Worm (Caenorhabditis elegans) whole organism, young adult: ENCODE data around the gene bgal-2.

Experiments used
- B0336.3 ChIP-seq: fragments of 200-800 bp; sonication (Bioruptor generic); IDR thresholded peaks from 2 replicates; pipeline ENCODE4 v1.3.6; 2022; ENCODE audit warnings: missing genetic modification characterization, missing compliant biosample characterization
- C06A6.2 ChIP-seq: fragments of 200-800 bp; sonication (Bioruptor generic); conservative IDR thresholded peaks from 2 replicates; pipeline ENCODE4 v1.3.6; 2022; ENCODE audit warnings: missing genetic modification characterization, missing compliant biosample characterization
- C17E4.6 ChIP-seq: fragments of 200-800 bp; sonication (Bioruptor generic); IDR thresholded peaks from 2 replicates; pipeline ENCODE4 v1.3.6; 2022; ENCODE audit warnings: missing genetic modification reagents, missing genetic modification characterization, missing compliant biosample characterization
- F23B12.7 ChIP-seq: sonication (generic microtip); optimal IDR thresholded peaks from 2 replicates; lab custom pipeline; 2017; ENCODE audit warnings: missing genetic modification characterization, mild to moderate bottlenecking, missing compliant biosample characterization, antibody characterized with exemption, moderate library complexity; ENCODE audit not compliant: insufficient read depth
- F57C9.4 ChIP-seq: sonication (generic microtip); optimal IDR thresholded peaks from 2 replicates; lab custom pipeline; 2017; ENCODE audit warnings: mild to moderate bottlenecking, missing genetic modification characterization, missing compliant biosample characterization
- ZK185.1 ChIP-seq: sonication (generic microtip); optimal IDR thresholded peaks from 2 replicates; lab custom pipeline; 2016; ENCODE audit warnings: mild to moderate bottlenecking, missing genetic modification characterization, missing compliant biosample characterization; ENCODE audit not compliant: poor library complexity, severe bottlenecking
- aptf-3 ChIP-seq: fragments of 200-800 bp; sonication (Bioruptor generic); IDR thresholded peaks from 2 replicates; pipeline ENCODE4 v1.3.6; 2022; ENCODE audit warnings: missing genetic modification characterization, missing compliant biosample characterization
- atf-7 ChIP-seq: sonication (generic microtip); optimal IDR thresholded peaks from 2 replicates; lab custom pipeline; 2017; ENCODE audit warnings: mild to moderate bottlenecking, missing genetic modification characterization, missing compliant biosample characterization
- attf-5 ChIP-seq: fragments of 200-800 bp; sonication (Bioruptor generic); optimal IDR thresholded peaks from 2 replicates; lab custom pipeline; 2018; ENCODE audit warnings: mild to moderate bottlenecking, missing genetic modification characterization, missing compliant biosample characterization
- cebp-1 ChIP-seq, 2 experiments: fragments of 200-800 bp in 1 of 2; sonication (Bioruptor generic) in 1 of 2; sonication (generic microtip) in 1 of 2; IDR thresholded peaks in 1 of 2; optimal IDR thresholded peaks in 1 of 2; 2 replicates each; pipeline versions ENCODE4 v1.3.6 to Lab custom; 2017 to 2022; ENCODE audit warnings: missing compliant biosample characterization in 2 of 2, missing genetic modification characterization in 2 of 2, mild to moderate bottlenecking in 1 of 2, missing genetic modification reagents in 1 of 2, moderate library complexity in 1 of 2
- die-1 ChIP-seq: sonication (generic microtip); optimal IDR thresholded peaks from 2 replicates; lab custom pipeline; 2016; ENCODE audit warnings: missing genotype, mild to moderate bottlenecking, missing genetic modification characterization, missing compliant biosample characterization
- dox-1 ChIP-seq: fragments of 200-800 bp; sonication (Bioruptor generic); IDR thresholded peaks from 2 replicates; pipeline ENCODE4 v1.3.6; 2022; ENCODE audit warnings: missing genetic modification reagents, missing genetic modification characterization, missing compliant biosample characterization
- efl-1 ChIP-seq: fragments of 150-350 bp; optimal IDR thresholded peaks from 2 replicates; lab custom pipeline; 2014; ENCODE audit warnings: missing biosample characterization, missing genetic modification reagents, missing genetic modification characterization
- egl-18 ChIP-seq: fragments of 200-800 bp; sonication (Bioruptor generic); IDR thresholded peaks from 2 replicates; pipeline ENCODE4 v1.3.6; 2022; ENCODE audit warnings: missing genetic modification reagents, missing genetic modification characterization, missing compliant biosample characterization
- ets-4 ChIP-seq: fragments of 200-800 bp; sonication (Bioruptor generic); optimal IDR thresholded peaks from 2 replicates; lab custom pipeline; 2018; ENCODE audit warnings: mild to moderate bottlenecking, missing genetic modification characterization, missing compliant biosample characterization
- hmg-1.2 ChIP-seq: fragments of 200-800 bp; sonication (Bioruptor generic); IDR thresholded peaks from 2 replicates; pipeline ENCODE4 v1.3.6; 2022; ENCODE audit warnings: missing genetic modification reagents, missing genetic modification characterization, missing compliant biosample characterization
- let-607 ChIP-seq, 2 experiments: fragments of 200-800 bp in 1 of 2; sonication (Bioruptor generic) in 1 of 2; sonication (generic microtip) in 1 of 2; optimal IDR thresholded peaks; 2 replicates each; lab custom pipeline; 2016 to 2018; ENCODE audit warnings: mild to moderate bottlenecking in 2 of 2, missing compliant biosample characterization in 2 of 2, missing genetic modification characterization in 2 of 2, moderate library complexity in 2 of 2, missing genotype in 1 of 2
- lin-26 ChIP-seq: fragments of 200-800 bp; sonication (Bioruptor generic); IDR thresholded peaks from 2 replicates; pipeline ENCODE4 v1.3.6; 2022; ENCODE audit warnings: missing genetic modification reagents, missing genetic modification characterization, missing compliant biosample characterization
- lin-35 ChIP-seq, 3 experiments: fragments of 150-350 bp in 2 of 3; sonication (generic microtip) in 1 of 3; optimal IDR thresholded peaks; 2 replicates each; lab custom pipeline; 2014 to 2018; ENCODE audit warnings: missing biosample characterization in 3 of 3, missing genetic modification characterization in 3 of 3, missing genetic modification reagents in 3 of 3
- lin-40 ChIP-seq: sonication (generic microtip); optimal IDR thresholded peaks from 2 replicates; lab custom pipeline; 2016; ENCODE audit warnings: missing genetic modification characterization, mild to moderate bottlenecking, missing compliant biosample characterization, missing genotype, missing genetic modification reagents
- lir-1 ChIP-seq: fragments of 200-800 bp; sonication (Bioruptor generic); conservative IDR thresholded peaks from 2 replicates; pipeline ENCODE4 v1.3.6; 2022; ENCODE audit warnings: missing genetic modification reagents, missing genetic modification characterization, missing compliant biosample characterization
- lsy-27 ChIP-seq: sonication (generic microtip); optimal IDR thresholded peaks from 2 replicates; lab custom pipeline; 2017; ENCODE audit warnings: missing genetic modification characterization, mild to moderate bottlenecking, missing compliant biosample characterization, antibody characterized with exemption, missing genotype, borderline replicate concordance; ENCODE audit not compliant: insufficient read depth
- madf-3 ChIP-seq: fragments of 200-800 bp; sonication (Bioruptor generic); IDR thresholded peaks from 2 replicates; pipeline ENCODE4 v1.3.6; 2022; ENCODE audit warnings: missing genetic modification reagents, missing genetic modification characterization, missing compliant biosample characterization
- madf-8 ChIP-seq: fragments of 200-800 bp; sonication (Bioruptor generic); conservative IDR thresholded peaks from 2 replicates; pipeline ENCODE4 v1.3.6; 2022; ENCODE audit warnings: missing genetic modification reagents, missing genetic modification characterization, missing compliant biosample characterization
- mcd-1 ChIP-seq: fragments of 200-800 bp; sonication (Bioruptor generic); IDR thresholded peaks from 2 replicates; pipeline ENCODE4 v1.3.6; 2022; ENCODE audit warnings: missing genetic modification reagents, missing genetic modification characterization, missing compliant biosample characterization
- mes-4 ChIP-seq: sonication (generic microtip); optimal IDR thresholded peaks from 2 replicates; lab custom pipeline; 2016; ENCODE audit warnings: missing genotype, missing genetic modification characterization, missing compliant biosample characterization
- nhr-80 ChIP-seq: sonication (generic microtip); optimal IDR thresholded peaks from 2 replicates; lab custom pipeline; 2016; ENCODE audit warnings: missing genetic modification characterization, missing compliant biosample characterization
- nhr-90 ChIP-seq: sonication (generic microtip); optimal IDR thresholded peaks from 2 replicates; lab custom pipeline; 2016; ENCODE audit warnings: missing genotype, mild to moderate bottlenecking, missing genetic modification characterization, missing compliant biosample characterization
- sea-2 ChIP-seq: fragments of 200-800 bp; sonication (Bioruptor generic); IDR thresholded peaks from 2 replicates; pipeline ENCODE4 v1.3.6; 2022; ENCODE audit warnings: missing genetic modification characterization, missing compliant biosample characterization
- snpc-1.3 ChIP-seq: sonication (generic microtip); optimal IDR thresholded peaks from 2 replicates; lab custom pipeline; 2017; ENCODE audit warnings: missing genetic modification characterization, mild to moderate bottlenecking, missing compliant biosample characterization, antibody characterized with exemption, moderate library complexity, missing genotype, missing genetic modification reagents; ENCODE audit not compliant: insufficient read depth
- tbp1 ChIP-seq: fragments of 200-800 bp; sonication (Bioruptor generic); optimal IDR thresholded peaks from 2 replicates; lab custom pipeline; 2018; ENCODE audit warnings: mild to moderate bottlenecking, missing genetic modification characterization, missing compliant biosample characterization
- ztf-26 ChIP-seq: sonication (generic microtip); optimal IDR thresholded peaks from 2 replicates; lab custom pipeline; 2017; ENCODE audit warnings: missing genetic modification characterization, missing compliant biosample characterization
- ztf-28 ChIP-seq: fragments of 200-800 bp; sonication (Bioruptor generic); IDR thresholded peaks from 2 replicates; pipeline ENCODE4 v1.3.6; 2022; ENCODE audit warnings: missing genetic modification reagents, missing genetic modification characterization, missing compliant biosample characterization

bgal-2 gene

ce11 chrX:6807137-6807861, 23.1 kb downstream of the bgal-2 start (continued):
- TF ChIP-seq F57C9.4 (no peak), cebp-1 (GFP tag; IDR thresholded peaks at IDR 0.05; lab: Robert Waterston, UW) (no peak), cebp-1 (tag; optimal IDR thresholded peaks at IDR 0.05; lab: Kevin White, UChicago) (peak; percentile 29), snpc-1.3 (tag; lab: Kevin White, UChicago) (no peak), nhr-90 (tag; lab: Kevin White, UChicago) (no peak)

- no peak for TF ChIP-seq aptf-3 (GFP tag; lab: Robert Waterston, UW)
- TF ChIP-seq C17E4.6 (GFP tag; lab: Robert Waterston, UW), result no peak
- TF ChIP-seq madf-3 (GFP tag; lab: Robert Waterston, UW), result no peak
- TF ChIP-seq efl-1 (GFP tag; lab: Kevin White, UChicago), result no peak
- TF ChIP-seq ztf-28 (GFP tag; lab: Robert Waterston, UW), result no peak
- TF ChIP-seq ets-4, result no peak
- no peak for TF ChIP-seq madf-8
- no peak for TF ChIP-seq lin-35 (GFP tag; optimal IDR thresholded peaks at IDR 0.05; lab: Kevin White, UChicago)
- TF ChIP-seq die-1, result no peak
- TF ChIP-seq lsy-27 (tag; lab: Kevin White, UChicago), result no peak
- TF ChIP-seq nhr-90 (tag; lab: Kevin White, UChicago), result no peak
- TF ChIP-seq C06A6.2 (GFP tag; lab: Robert Waterston, UW), result no peak
- TF ChIP-seq egl-18 (GFP tag; lab: Robert Waterston, UW), result no peak
Observed at ce11 chrX:6808239-6808638, 24.0 kb downstream of the bgal-2 start.

ce11 chrX:6808640-6809039, 24.4 kb downstream of the bgal-2 start:
- TF ChIP-seq cebp-1 (GFP tag; IDR thresholded peaks at IDR 0.05; lab: Robert Waterston, UW) (no peak), cebp-1 (tag; optimal IDR thresholded peaks at IDR 0.05; lab: Kevin White, UChicago) (peak; percentile 54), lin-26 (GFP tag; lab: Robert Waterston, UW) (no peak), hmg-1.2 (peak; percentile 31; the same call in 1 of the 2 replicates), madf-3 (GFP tag; lab: Robert Waterston, UW) (0 out of 2 replicates have a peak, but pooled peaks have one; percentile 41), dox-1 (GFP tag; lab: Robert Waterston, UW) (peak; percentile 55), F23B12.7 (tag; lab: Kevin White, UChicago) (peak; percentile 37), B0336.3 (GFP tag; lab: Robert Waterston, UW) (peak; percentile 42; the same call in 1 of the 2 replicates), ets-4 (peak; percentile 7), lin-40 (tag; lab: Kevin White, UChicago) (peak; percentile 62), mcd-1 (GFP tag; lab: Robert Waterston, UW) (peak; percentile 32; the same call in 1 of the 2 replicates), tbp1 (no peak), atf-7 (tag; lab: Kevin White, UChicago) (peak; percentile 11), lir-1 (GFP tag; lab: Robert Waterston, UW) (peak; percentile 29; the same call in 1 of the 2 replicates), let-607 (tag; optimal IDR thresholded peaks at IDR 0.05; lab: Kevin White, UChicago) (peak; percentile 66), ZK185.1 (tag; lab: Kevin White, UChicago) (peak; percentile 15), attf-5 (GFP tag; lab: Kevin White, UChicago) (peak; percentile 49), sea-2 (no peak), mes-4 (no peak), nhr-80 (tag; lab: Kevin White, UChicago) (peak; percentile 89), ztf-26 (tag; lab: Kevin White, UChicago) (peak; percentile 27), efl-1 (GFP tag; lab: Kevin White, UChicago) (no peak)
- TF ChIP-seq, all 124 proteins: peak for 16
